Worm (Caenorhabditis elegans) whole organism, young adult: ENCODE measurements around the gene mes-4.
"Not testable (repeated sequence)": the region's sequence is repeated elsewhere in the genome, so short reads cannot be mapped to it uniquely, and the experiment has no call there.

Experiments
- D2030.7 ChIP-seq: fragments of 200-800 bp; sonication (Bioruptor generic); IDR thresholded peaks from 2 replicates; pipeline ENCODE4 v1.3.6; 2022; ENCODE audit warnings: missing genetic modification reagents, missing genetic modification characterization, missing compliant biosample characterization
- F52B5.7 ChIP-seq: sonication (generic microtip); optimal IDR thresholded peaks from 2 replicates; lab custom pipeline; 2016; ENCODE audit warnings: mild to moderate bottlenecking, missing genetic modification characterization, missing compliant biosample characterization
- F55B11.4 ChIP-seq: sonication (generic microtip); optimal IDR thresholded peaks from 2 replicates; lab custom pipeline; 2016; ENCODE audit warnings: missing compliant biosample characterization, missing genetic modification characterization, borderline replicate concordance; ENCODE audit not compliant: insufficient read depth
- F57A8.1 ChIP-seq: fragments of 200-800 bp; sonication (Bioruptor generic); optimal IDR thresholded peaks from 2 replicates; lab custom pipeline; 2018; ENCODE audit warnings: mild to moderate bottlenecking, missing genetic modification characterization, moderate library complexity, missing compliant biosample characterization
- T26A5.8 ChIP-seq: sonication (generic microtip); optimal IDR thresholded peaks from 2 replicates; lab custom pipeline; 2016; ENCODE audit warnings: missing genetic modification characterization, missing compliant biosample characterization
- ceh-100 ChIP-seq: fragments of 200-800 bp; sonication (Bioruptor generic); IDR thresholded peaks from 2 replicates; pipeline ENCODE4 v1.3.6; 2022; ENCODE audit warnings: missing genetic modification reagents, missing genetic modification characterization, missing compliant biosample characterization
- ceh-40 ChIP-seq: fragments of 200-800 bp; sonication (Bioruptor generic); IDR thresholded peaks from 2 replicates; pipeline ENCODE4 v1.3.6; 2022; ENCODE audit warnings: missing genetic modification characterization, missing compliant biosample characterization
- ceh-91 ChIP-seq: fragments of 200-800 bp; sonication (Bioruptor generic); IDR thresholded peaks from 2 replicates; pipeline ENCODE4 v1.3.6; 2022; ENCODE audit warnings: missing genetic modification reagents, missing genetic modification characterization, missing compliant biosample characterization
- chd-7 ChIP-seq: sonication (generic microtip); optimal IDR thresholded peaks from 2 replicates; lab custom pipeline; 2016; ENCODE audit warnings: mild to moderate bottlenecking, missing genetic modification characterization, moderate library complexity, missing compliant biosample characterization
- dox-1 ChIP-seq: fragments of 200-800 bp; sonication (Bioruptor generic); IDR thresholded peaks from 2 replicates; pipeline ENCODE4 v1.3.6; 2022; ENCODE audit warnings: missing genetic modification reagents, missing genetic modification characterization, missing compliant biosample characterization
- dpff-1 ChIP-seq: sonication (generic microtip); optimal IDR thresholded peaks from 2 replicates; lab custom pipeline; 2017; ENCODE audit warnings: mild to moderate bottlenecking, missing genetic modification characterization, missing compliant biosample characterization
- egl-18 ChIP-seq: fragments of 200-800 bp; sonication (Bioruptor generic); IDR thresholded peaks from 2 replicates; pipeline ENCODE4 v1.3.6; 2022; ENCODE audit warnings: missing genetic modification reagents, missing genetic modification characterization, missing compliant biosample characterization
- egl-44 ChIP-seq: fragments of 200-800 bp; sonication (Bioruptor generic); IDR thresholded peaks from 2 replicates; pipeline ENCODE4 v1.3.6; 2022; ENCODE audit warnings: missing genetic modification reagents, missing genetic modification characterization, missing compliant biosample characterization
- egrh-3 ChIP-seq: fragments of 200-800 bp; sonication (Bioruptor generic); IDR thresholded peaks from 2 replicates; pipeline ENCODE4 v1.3.6; 2022; ENCODE audit warnings: missing genetic modification reagents, missing genetic modification characterization, missing compliant biosample characterization
- ets-4 ChIP-seq: fragments of 200-800 bp; sonication (Bioruptor generic); optimal IDR thresholded peaks from 2 replicates; lab custom pipeline; 2018; ENCODE audit warnings: mild to moderate bottlenecking, missing genetic modification characterization, missing compliant biosample characterization
- fkh-3 ChIP-seq: sonication (generic microtip); optimal IDR thresholded peaks from 2 replicates; lab custom pipeline; 2016; ENCODE audit warnings: mild to moderate bottlenecking, missing genetic modification characterization, missing compliant biosample characterization
- lin-26 ChIP-seq: fragments of 200-800 bp; sonication (Bioruptor generic); IDR thresholded peaks from 2 replicates; pipeline ENCODE4 v1.3.6; 2022; ENCODE audit warnings: missing genetic modification reagents, missing genetic modification characterization, missing compliant biosample characterization
- lsy-27 ChIP-seq: sonication (generic microtip); optimal IDR thresholded peaks from 2 replicates; lab custom pipeline; 2017; ENCODE audit warnings: missing genetic modification characterization, mild to moderate bottlenecking, missing compliant biosample characterization, antibody characterized with exemption, missing genotype, borderline replicate concordance; ENCODE audit not compliant: insufficient read depth
- madf-10 ChIP-seq: sonication (generic microtip); optimal IDR thresholded peaks from 2 replicates; lab custom pipeline; 2016; ENCODE audit warnings: mild to moderate bottlenecking, missing genetic modification characterization, missing compliant biosample characterization
- madf-3 ChIP-seq: fragments of 200-800 bp; sonication (Bioruptor generic); IDR thresholded peaks from 2 replicates; pipeline ENCODE4 v1.3.6; 2022; ENCODE audit warnings: missing genetic modification reagents, missing genetic modification characterization, missing compliant biosample characterization
- madf-8 ChIP-seq: fragments of 200-800 bp; sonication (Bioruptor generic); conservative IDR thresholded peaks from 2 replicates; pipeline ENCODE4 v1.3.6; 2022; ENCODE audit warnings: missing genetic modification reagents, missing genetic modification characterization, missing compliant biosample characterization
- nfya-1 ChIP-seq: sonication (generic microtip); optimal IDR thresholded peaks from 2 replicates; lab custom pipeline; 2017; ENCODE audit warnings: antibody characterized with exemption, missing compliant biosample characterization, missing genetic modification characterization, borderline replicate concordance; ENCODE audit not compliant: insufficient read depth
- nhr-27 ChIP-seq: fragments of 200-800 bp; sonication (Bioruptor generic); optimal IDR thresholded peaks from 2 replicates; lab custom pipeline; 2018; ENCODE audit warnings: mild to moderate bottlenecking, missing genetic modification characterization, moderate library complexity, missing compliant biosample characterization
- pbrm-1 ChIP-seq: fragments of 200-800 bp; sonication (Bioruptor generic); IDR thresholded peaks from 2 replicates; pipeline ENCODE4 v1.3.6; 2022; ENCODE audit warnings: missing genetic modification reagents, missing genetic modification characterization, missing compliant biosample characterization
- sdz-38 ChIP-seq: sonication (generic microtip); optimal IDR thresholded peaks from 2 replicates; lab custom pipeline; 2016; ENCODE audit warnings: missing genotype, missing genetic modification characterization, missing compliant biosample characterization
- snpc-1.1 ChIP-seq: sonication (generic microtip); optimal IDR thresholded peaks from 2 replicates; lab custom pipeline; 2017; ENCODE audit warnings: missing genetic modification characterization, mild to moderate bottlenecking, missing compliant biosample characterization, antibody characterized with exemption, moderate library complexity, missing genotype, missing genetic modification reagents; ENCODE audit not compliant: insufficient read depth
- somi-1 ChIP-seq: fragments of 200-800 bp; sonication (Bioruptor generic); optimal IDR thresholded peaks from 2 replicates; lab custom pipeline; 2018; ENCODE audit warnings: mild to moderate bottlenecking, missing genetic modification characterization, missing compliant biosample characterization
- unc-130 ChIP-seq: sonication (generic microtip); optimal IDR thresholded peaks from 2 replicates; lab custom pipeline; 2016; ENCODE audit warnings: missing genetic modification reagents, missing genetic modification characterization, missing compliant biosample characterization
- unc-62 ChIP-seq: fragments of 150-350 bp; optimal IDR thresholded peaks from 2 replicates; lab custom pipeline; 2014; ENCODE audit warnings: missing biosample characterization, missing genetic modification reagents, missing genetic modification characterization
- xnd-1 ChIP-seq: sonication (generic microtip); optimal IDR thresholded peaks from 2 replicates; lab custom pipeline; 2016; ENCODE audit warnings: missing genotype, missing genetic modification reagents, missing genetic modification characterization, missing compliant biosample characterization
- ztf-18 ChIP-seq: sonication (generic microtip); optimal IDR thresholded peaks from 2 replicates; lab custom pipeline; 2016; ENCODE audit warnings: missing genotype, mild to moderate bottlenecking, missing genetic modification characterization, missing compliant biosample characterization
- ztf-26 ChIP-seq: sonication (generic microtip); optimal IDR thresholded peaks from 2 replicates; lab custom pipeline; 2017; ENCODE audit warnings: missing genetic modification characterization, missing compliant biosample characterization

mes-4 gene

DNA sequence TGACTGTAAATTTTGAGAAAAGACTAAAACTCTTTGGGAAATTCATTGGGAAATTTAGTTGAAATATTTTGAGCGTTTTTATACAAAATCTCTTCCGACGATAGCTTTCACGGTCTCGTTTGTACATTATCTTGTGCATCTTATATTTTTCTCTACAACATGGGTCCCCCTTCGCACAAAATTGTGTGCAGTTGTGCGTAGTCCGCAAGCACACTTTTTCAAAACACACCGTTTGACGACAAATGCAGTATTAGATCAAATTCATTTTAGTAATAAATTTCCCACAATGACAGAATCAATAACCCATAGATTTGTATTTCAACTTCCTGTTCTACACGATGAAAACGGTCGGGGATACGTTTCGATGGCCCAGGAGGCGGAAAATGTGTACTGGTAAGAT lies 20.5 kb upstream of the mes-4 start, which contains the start of gene F25H9.2:
F25H9.2 (plus strand) TSS at position 226 of the 400 bp plus-strand sequence.
- no peak for TF ChIP-seq unc-130 (GFP tag; lab: Kevin White, UChicago)
- no peak for TF ChIP-seq dox-1 (GFP tag; lab: Robert Waterston, UW)
- TF ChIP-seq snpc-1.1 (tag; lab: Kevin White, UChicago) = no peak
- no peak for TF ChIP-seq ztf-18

DNA sequence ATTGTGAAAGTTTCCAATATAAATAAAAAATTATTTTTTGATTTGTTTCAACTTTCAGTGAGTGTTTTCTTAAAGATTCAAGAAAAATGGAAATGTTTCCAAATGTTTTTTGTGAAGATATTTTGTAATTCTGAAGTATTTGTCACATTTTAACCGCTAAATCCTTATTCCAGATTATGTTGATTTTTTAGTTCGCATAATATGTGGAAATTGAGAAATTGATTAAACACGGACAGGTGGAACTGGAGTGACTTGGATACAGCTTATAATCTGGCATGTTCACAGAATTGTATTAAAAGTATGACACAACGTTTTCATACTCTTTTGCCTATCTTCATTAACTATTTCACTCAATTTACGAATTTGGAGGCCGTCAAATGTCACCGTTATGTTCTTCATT lies 18.1 kb upstream of the mes-4 start, which contains the start of gene lurp-3:
lurp-3 (plus strand) TSS at position 301 of the 400 bp plus-strand sequence.
- TF ChIP-seq ztf-18 = no peak
- TF ChIP-seq pbrm-1 = no peak
- TF ChIP-seq ceh-100 = no peak
- TF ChIP-seq nhr-27 (tag; lab: Kevin White, UChicago) = no peak
- no peak for TF ChIP-seq D2030.7 (GFP tag; lab: Robert Waterston, UW)
- TF ChIP-seq T26A5.8 (tag; lab: Kevin White, UChicago) = no peak
- no peak for TF ChIP-seq madf-8 (GFP tag; lab: Robert Waterston, UW)
- no peak for TF ChIP-seq fkh-3 (tag; lab: Kevin White, UChicago)
- no peak for TF ChIP-seq F52B5.7 (tag; lab: Kevin White, UChicago)
- no peak for TF ChIP-seq ztf-26 (tag; lab: Kevin White, UChicago)
- TF ChIP-seq unc-62 (GFP tag; lab: Kevin White, UChicago) = no peak

DNA sequence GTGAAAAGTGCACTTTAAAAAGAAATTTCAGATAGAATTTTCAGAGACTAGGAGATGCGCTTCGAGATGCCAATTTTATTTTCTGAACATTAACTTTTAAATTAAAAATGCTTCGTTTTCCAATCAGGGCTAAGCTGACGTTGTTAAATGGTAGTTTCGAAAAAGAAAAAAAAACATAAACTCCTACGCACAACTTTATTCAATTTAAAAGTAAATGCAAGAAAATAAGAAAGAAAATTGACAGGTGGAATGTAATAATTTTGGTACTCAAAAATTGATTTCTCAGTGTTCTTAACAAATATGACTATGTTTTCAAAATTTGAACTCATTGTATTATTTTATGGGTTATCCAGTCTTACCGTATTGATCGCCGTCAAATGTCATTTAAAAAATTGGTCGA lies 16.0 kb upstream of the mes-4 start, which contains the start of gene lurp-2:
lurp-2 (plus strand) TSS at position 301 of the 400 bp plus-strand sequence.
- TF ChIP-seq madf-3 (GFP tag; lab: Robert Waterston, UW) (no peak), sdz-38 (tag; lab: Kevin White, UChicago) (no peak), egl-18 (GFP tag; lab: Robert Waterston, UW) (no peak), nfya-1 (no peak), F57A8.1 (GFP tag; lab: Kevin White, UChicago) (no peak), ceh-40 (no peak), somi-1 (GFP tag; lab: Kevin White, UChicago) (no peak), madf-10 (tag; lab: Kevin White, UChicago) (no peak)

DNA sequence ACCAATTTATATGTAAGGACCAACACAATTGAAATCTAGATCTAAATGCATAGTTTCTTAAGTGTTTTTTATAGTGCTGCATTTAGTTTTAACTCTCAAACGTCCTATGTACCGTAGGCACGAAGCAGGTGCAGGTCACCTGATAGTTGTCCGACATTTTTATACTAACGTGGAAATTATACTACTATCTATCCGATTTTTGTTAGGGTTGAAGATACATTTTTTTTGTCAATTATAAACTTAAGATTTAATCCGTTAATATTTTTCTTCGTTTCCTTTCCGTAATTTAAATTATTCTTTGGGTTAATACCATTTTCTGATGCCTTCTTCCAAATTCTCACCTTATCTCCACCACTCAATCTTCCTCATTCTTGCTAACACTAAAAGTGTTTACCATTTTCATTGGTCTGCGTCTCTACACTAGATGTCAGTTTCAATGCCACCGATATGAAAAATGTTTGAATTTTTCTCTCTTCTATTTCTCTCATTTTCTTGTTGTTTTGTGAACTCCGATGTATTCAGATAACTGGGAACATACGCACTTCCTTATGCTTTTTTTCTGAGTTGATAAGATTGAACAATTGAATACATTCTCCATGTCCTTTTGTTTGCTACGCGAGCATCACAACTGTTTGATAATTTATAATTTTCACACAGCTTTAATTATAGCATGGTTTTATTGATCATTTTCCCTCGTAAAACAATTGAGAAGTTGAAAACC lies 8.0 kb upstream of the mes-4 start, which contains the start of gene Y2H9A.4:
Y2H9A.4 (plus strand) TSS at position 671 of the 721 bp plus-strand sequence.
- TF ChIP-seq egl-44 (GFP tag; lab: Robert Waterston, UW) = no peak
- TF ChIP-seq ceh-91 (GFP tag; lab: Robert Waterston, UW) = no peak
- no peak for TF ChIP-seq ets-4
- TF ChIP-seq chd-7 (tag; lab: Kevin White, UChicago) = no peak
- TF ChIP-seq dpff-1 (tag; lab: Kevin White, UChicago) = no peak
- no peak for TF ChIP-seq lin-26
- no peak for TF ChIP-seq egrh-3 (GFP tag; lab: Robert Waterston, UW)
- TF ChIP-seq xnd-1 (tag; lab: Kevin White, UChicago) = no peak
- no peak for TF ChIP-seq snpc-1.1 (tag; lab: Kevin White, UChicago)
- TF ChIP-seq madf-8 (GFP tag; lab: Robert Waterston, UW) = no peak

DNA sequence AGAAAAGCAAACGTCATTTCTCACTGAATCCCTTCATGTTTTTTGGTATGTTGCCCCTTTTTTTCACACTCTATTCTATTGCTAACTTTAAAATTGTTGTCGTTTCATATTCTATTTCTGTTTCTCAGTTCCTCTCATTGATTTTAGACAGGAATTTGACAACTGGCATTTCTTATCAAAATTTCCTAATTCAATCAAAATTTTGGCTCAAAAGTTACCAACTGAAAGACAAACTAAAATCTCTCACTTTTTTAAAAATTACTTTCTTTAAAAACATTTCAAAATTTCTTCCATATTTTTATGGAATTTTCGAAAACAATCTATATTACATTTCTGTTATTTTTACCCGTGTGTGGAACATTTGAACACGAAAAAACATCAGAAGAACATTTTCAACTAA lies 6.2 kb upstream of the mes-4 start, which contains the start of gene Y2H9A.6:
Y2H9A.6 (plus strand) TSS at position 301 of the 400 bp plus-strand sequence.
- not testable (repeated sequence) for TF ChIP-seq F55B11.4; lsy-27 (tag; lab: Kevin White, UChicago); unc-62 (GFP tag; lab: Kevin White, UChicago)
